Fruit fly (Drosophila melanogaster) whole organism, embryonic: ENCODE results near the gene Lcp65Ae.

Experiments used
- ATbp ChIP-seq: fragments of 200-800 bp; sonication (Bioruptor generic); optimal IDR thresholded peaks from 2 replicates; lab custom pipeline; 2017; ENCODE audit warnings: missing biosample characterization, mild to moderate bottlenecking, missing genetic modification characterization, missing genetic modification reagents
- CG10462 ChIP-seq: fragments of 200-800 bp; sonication (Bioruptor generic); optimal IDR thresholded peaks from 2 replicates; lab custom pipeline; 2016; ENCODE audit warnings: missing biosample characterization, missing genetic modification characterization
- CG12769 ChIP-seq: fragments of 200-800 bp; sonication (Bioruptor generic); optimal IDR thresholded peaks from 2 replicates; lab custom pipeline; 2019; ENCODE audit warnings: missing biosample characterization, mild to moderate bottlenecking, missing genetic modification characterization, moderate library complexity
- CG13123 ChIP-seq: fragments of 200-800 bp; sonication (Bioruptor generic); optimal IDR thresholded peaks from 2 replicates; lab custom pipeline; 2016; ENCODE audit warnings: missing biosample characterization, missing genetic modification characterization
- CG14667 ChIP-seq: fragments of 200-800 bp; sonication (Bioruptor generic); IDR thresholded peaks from 2 replicates; pipeline ENCODE4 v1.3.6; 2022; ENCODE audit warnings: missing biosample characterization, missing genetic modification characterization
- CG18619 ChIP-seq: fragments of 200-800 bp; sonication (Bioruptor generic); optimal IDR thresholded peaks from 3 replicates; lab custom pipeline; 2017; ENCODE audit warnings: missing biosample characterization, mild to moderate bottlenecking, missing genetic modification characterization
- CG2129 ChIP-seq: fragments of 200-800 bp; sonication (Bioruptor generic); IDR thresholded peaks from 2 replicates; pipeline ENCODE4 v1.3.6; 2022; ENCODE audit warnings: missing biosample characterization, missing genetic modification characterization; ENCODE audit not compliant: partially characterized antibody
- CG2199 ChIP-seq: fragments of 200-800 bp; sonication (Bioruptor generic); IDR thresholded peaks from 3 replicates; pipeline ENCODE4 v1.3.6; 2022; ENCODE audit warnings: missing biosample characterization, missing genetic modification characterization
- CG30020 ChIP-seq: fragments of 200-800 bp; optimal IDR thresholded peaks from 2 replicates; lab custom pipeline; 2019; ENCODE audit warnings: missing biosample characterization, mild to moderate bottlenecking, missing genetic modification characterization, moderate library complexity
- CG3065 ChIP-seq: fragments of 200-800 bp; sonication (Bioruptor generic); optimal IDR thresholded peaks from 2 replicates; lab custom pipeline; 2016; ENCODE audit warnings: missing biosample characterization, missing genetic modification characterization
- CG3163 ChIP-seq: fragments of 200-800 bp; sonication (Bioruptor generic); optimal IDR thresholded peaks from 3 replicates; lab custom pipeline; 2016; ENCODE audit warnings: missing biosample characterization, missing genetic modification characterization
- CG32772 ChIP-seq: fragments of 200-800 bp; sonication (Bioruptor generic); IDR thresholded peaks from 2 replicates; pipeline ENCODE4 v1.3.6; 2022; ENCODE audit warnings: missing biosample characterization, missing genetic modification characterization
- CG3838 ChIP-seq: fragments of 200-800 bp; sonication (Bioruptor generic); optimal IDR thresholded peaks from 3 replicates; lab custom pipeline; 2016; ENCODE audit warnings: missing biosample characterization, missing genetic modification characterization
- CG4404 ChIP-seq: fragments of 200-800 bp; sonication (Bioruptor generic); IDR thresholded peaks from 2 replicates; pipeline ENCODE4 v1.3.6; 2022; ENCODE audit warnings: missing biosample characterization, missing genetic modification characterization
- CG6254 ChIP-seq: fragments of 200-800 bp; sonication (Bioruptor generic); optimal IDR thresholded peaks from 3 replicates; lab custom pipeline; 2017; ENCODE audit warnings: mild to moderate bottlenecking, missing biosample characterization, missing genetic modification reagents, missing genetic modification characterization
- CG6791 ChIP-seq: fragments of 200-800 bp; sonication (Bioruptor generic); IDR thresholded peaks from 3 replicates; pipeline ENCODE4 v1.3.6; 2022; ENCODE audit warnings: missing biosample characterization, missing genetic modification characterization; ENCODE audit not compliant: partially characterized antibody
- CG8944 ChIP-seq: fragments of 200-800 bp; sonication (Bioruptor generic); optimal IDR thresholded peaks from 3 replicates; lab custom pipeline; 2016; ENCODE audit warnings: missing biosample characterization, missing genetic modification characterization
- Chrac-16 ChIP-seq: fragments of 200-800 bp; sonication (Bioruptor generic); optimal IDR thresholded peaks from 3 replicates; lab custom pipeline; 2016; ENCODE audit warnings: missing biosample characterization, missing genetic modification characterization
- CoRest ChIP-seq: fragments of 200-800 bp; sonication (Bioruptor generic); optimal IDR thresholded peaks from 3 replicates; lab custom pipeline; 2018; ENCODE audit warnings: missing biosample characterization, mild to moderate bottlenecking, missing genetic modification characterization, moderate library complexity
- HHEX ChIP-seq: fragments of 200-800 bp; sonication (Bioruptor generic); optimal IDR thresholded peaks from 3 replicates; lab custom pipeline; 2017; ENCODE audit warnings: missing biosample characterization, mild to moderate bottlenecking, missing genetic modification characterization, missing genetic modification reagents
- HmgZ ChIP-seq: fragments of 200-800 bp; sonication (Bioruptor generic); optimal IDR thresholded peaks from 2 replicates; lab custom pipeline; 2018; ENCODE audit warnings: missing biosample characterization, mild to moderate bottlenecking, missing genetic modification characterization
- Hr3 ChIP-seq: fragments of 200-800 bp; sonication (Bioruptor generic); optimal IDR thresholded peaks from 3 replicates; lab custom pipeline; 2016; ENCODE audit warnings: missing biosample characterization, missing genetic modification characterization
- Max ChIP-seq: fragments of 200-800 bp; sonication (Bioruptor generic); optimal IDR thresholded peaks from 2 replicates; lab custom pipeline; 2016; ENCODE audit warnings: missing biosample characterization, mild to moderate bottlenecking, missing genetic modification characterization
- Meics ChIP-seq: fragments of 200-800 bp; sonication (Bioruptor generic); optimal IDR thresholded peaks from 2 replicates; lab custom pipeline; 2017; ENCODE audit warnings: missing biosample characterization, mild to moderate bottlenecking, missing genetic modification characterization
- NC2α ChIP-seq: fragments of 200-800 bp; sonication (Bioruptor generic); optimal IDR thresholded peaks from 2 replicates; lab custom pipeline; 2016; ENCODE audit warnings: missing biosample characterization, missing genetic modification characterization
- Rfx ChIP-seq: fragments of 200-800 bp; sonication (Bioruptor generic); IDR thresholded peaks from 2 replicates; pipeline ENCODE4 v1.3.6; 2022; ENCODE audit warnings: missing biosample characterization, missing genetic modification characterization
- Rx ChIP-seq: fragments of 200-800 bp; sonication (Bioruptor generic); IDR thresholded peaks from 2 replicates; pipeline ENCODE4 v1.3.6; 2022; ENCODE audit warnings: missing biosample characterization, missing genetic modification characterization
- aop ChIP-seq: fragments of 200-800 bp; sonication (Bioruptor generic); IDR thresholded peaks from 2 replicates; pipeline ENCODE4 v1.3.6; 2022; ENCODE audit warnings: missing biosample characterization, missing genetic modification characterization
- ara ChIP-seq: fragments of 200-800 bp; sonication (Bioruptor generic); IDR thresholded peaks from 2 replicates; pipeline ENCODE4 v1.3.6; 2022; ENCODE audit warnings: missing biosample characterization, missing genetic modification characterization
- chn ChIP-seq: fragments of 200-800 bp; sonication (Bioruptor generic); optimal IDR thresholded peaks from 2 replicates; lab custom pipeline; 2016; ENCODE audit warnings: missing biosample characterization, missing genetic modification characterization
- fd64A ChIP-seq: fragments of 200-800 bp; sonication (Bioruptor generic); optimal IDR thresholded peaks from 3 replicates; lab custom pipeline; 2018; ENCODE audit warnings: missing biosample characterization, mild to moderate bottlenecking, missing genetic modification characterization
- hth ChIP-seq: fragments of >200 bp; optimal IDR thresholded peaks from 2 replicates; lab custom pipeline; 2017; ENCODE audit warnings: inconsistent platforms
- knrl ChIP-seq: fragments of 200-800 bp; sonication (Bioruptor generic); IDR thresholded peaks from 3 replicates; pipeline ENCODE4 v1.3.6; 2022; ENCODE audit warnings: missing biosample characterization, missing genetic modification characterization; ENCODE audit not compliant: partially characterized antibody
- lab ChIP-seq: fragments of 200-800 bp; sonication (Bioruptor generic); optimal IDR thresholded peaks from 3 replicates; lab custom pipeline; 2017; ENCODE audit warnings: missing biosample characterization, missing genetic modification characterization, mild to moderate bottlenecking, moderate library complexity, missing genetic modification reagents
- lilli ChIP-seq: fragments of 200-800 bp; sonication (Bioruptor generic); optimal IDR thresholded peaks from 3 replicates; lab custom pipeline; 2016; ENCODE audit warnings: missing biosample characterization, missing genetic modification characterization
- luna ChIP-seq: fragments of 200-800 bp; sonication (Bioruptor generic); optimal IDR thresholded peaks from 2 replicates; lab custom pipeline; 2016; ENCODE audit warnings: missing biosample characterization, missing genetic modification characterization
- mirr ChIP-seq: fragments of 200-800 bp; sonication (Bioruptor generic); optimal IDR thresholded peaks from 3 replicates; lab custom pipeline; 2018; ENCODE audit warnings: missing biosample characterization, mild to moderate bottlenecking, missing genetic modification characterization
- nerfin-1 ChIP-seq: fragments of 200-800 bp; sonication (Bioruptor generic); optimal IDR thresholded peaks from 3 replicates; lab custom pipeline; 2019; ENCODE audit warnings: missing biosample characterization, mild to moderate bottlenecking, missing genetic modification characterization, moderate library complexity
- nmo ChIP-seq: fragments of 200-800 bp; sonication (Bioruptor generic); optimal IDR thresholded peaks from 2 replicates; lab custom pipeline; 2018; ENCODE audit warnings: missing biosample characterization, mild to moderate bottlenecking, missing genetic modification characterization, moderate library complexity
- nom ChIP-seq: fragments of 200-800 bp; sonication (Bioruptor generic); optimal IDR thresholded peaks from 2 replicates; lab custom pipeline; 2017; ENCODE audit warnings: missing biosample characterization, missing genetic modification characterization, mild to moderate bottlenecking, moderate library complexity, missing genetic modification reagents
- org-1 ChIP-seq: fragments of 200-800 bp; sonication (Bioruptor generic); optimal IDR thresholded peaks from 2 replicates; lab custom pipeline; 2017; ENCODE audit warnings: missing biosample characterization, missing genetic modification characterization
- pan ChIP-seq, 4 experiments: fragments of >200 bp in 3 of 4; fragments of 200-800 bp in 1 of 4; sonication (Bioruptor generic) in 1 of 4; optimal IDR thresholded peaks in 3 of 4; IDR thresholded peaks in 1 of 4; 2 replicates each; pipeline versions ENCODE4 v1.3.6 to Lab custom; 2017 to 2022; ENCODE audit warnings: missing biosample characterization in 2 of 4, missing genetic modification characterization in 2 of 4, mixed read lengths in 1 of 4
- pb ChIP-seq: fragments of 200-800 bp; sonication (Bioruptor generic); optimal IDR thresholded peaks from 3 replicates; lab custom pipeline; 2016; ENCODE audit warnings: missing biosample characterization, missing genetic modification characterization
- ranshi ChIP-seq: fragments of 200-800 bp; sonication (Bioruptor generic); IDR thresholded peaks from 2 replicates; pipeline ENCODE4 v1.3.6; 2022; ENCODE audit warnings: missing biosample characterization, missing genetic modification characterization
- sob ChIP-seq: fragments of 200-800 bp; sonication (Bioruptor generic); IDR thresholded peaks from 2 replicates; pipeline ENCODE4 v1.3.6; 2022; ENCODE audit warnings: missing biosample characterization, missing genetic modification characterization
- sug ChIP-seq: fragments of 200-800 bp; optimal IDR thresholded peaks from 2 replicates; lab custom pipeline; 2019; ENCODE audit warnings: missing biosample characterization, mild to moderate bottlenecking, missing genetic modification characterization, moderate library complexity
- tgo ChIP-seq: fragments of 200-800 bp; sonication (Bioruptor generic); IDR thresholded peaks from 3 replicates; pipeline ENCODE4 v1.3.6; 2022; ENCODE audit warnings: missing biosample characterization, missing genetic modification characterization
- ttk ChIP-seq: fragments of 200-800 bp; sonication (Bioruptor generic); IDR thresholded peaks from 2 replicates; pipeline ENCODE4 v2.1.2; 2022; ENCODE audit warnings: missing biosample characterization, missing genetic modification characterization
- wdn ChIP-seq: fragments of 200-800 bp; sonication (Bioruptor generic); IDR thresholded peaks from 2 replicates; pipeline ENCODE4 v1.3.6; 2022; ENCODE audit warnings: missing biosample characterization, missing genetic modification characterization
- z ChIP-seq: fragments of 200-800 bp; sonication (Bioruptor generic); IDR thresholded peaks from 3 replicates; pipeline ENCODE4 v1.3.6; 2022; ENCODE audit warnings: missing biosample characterization, missing genetic modification characterization

The Lcp65Ae gene

dm6 chr3L:6184884-6185438 is 47.0 kb upstream of the Lcp65Ae start, which contains the start of the genes D19B and CG43293 (continued):
- TF ChIP-seq lab (peak; percentile 93), aop (GFP tag; lab: Robert Waterston, UW) (peak; percentile 77), CG2199 (GFP tag; lab: Robert Waterston, UW) (peak; percentile 82), chn (GFP tag; lab: Kevin White, UChicago) (peak; percentile 96), wdn (GFP tag; lab: Robert Waterston, UW) (peak; percentile 87), NC2α (peak; percentile 45), nom (GFP tag; lab: Kevin White, UChicago) (peak; percentile 80), CG13123 (GFP tag; lab: Kevin White, UChicago) (peak; percentile 72), pb (GFP tag; lab: Kevin White, UChicago) (peak; percentile 80), Rfx (GFP tag; lab: Robert Waterston, UW) (peak; percentile 97), nmo (GFP tag; lab: Kevin White, UChicago) (peak; percentile 78), CG6254 (GFP tag; lab: Kevin White, UChicago) (peak; percentile 77), pan (optimal IDR thresholded peaks at IDR 0.05; lab: Kevin White, UChicago) (peak in 1 of 2 experiments; percentile 36), pan (GFP tag; optimal IDR thresholded peaks at IDR 0.05 in 1 of 2, IDR thresholded peaks at IDR 0.05 in 1 of 2) (peak in 1 of 2 experiments; percentile 92), lilli (GFP tag; lab: Kevin White, UChicago) (peak; percentile 95), ara (GFP tag; lab: Robert Waterston, UW) (peak; percentile 88), CG8944 (GFP tag; lab: Kevin White, UChicago) (peak; percentile 88), ATbp (peak; percentile 76), ttk (GFP tag; lab: Robert Waterston, UW) (peak; percentile 67), knrl (peak; percentile 49), HHEX (GFP tag; lab: Kevin White, UChicago) (peak; percentile 84), Max (GFP tag; lab: Kevin White, UChicago) (peak; percentile 78), ranshi (GFP tag; lab: Robert Waterston, UW) (peak; percentile 90), Hr3 (GFP tag; lab: Kevin White, UChicago) (peak; percentile 89), CG14667 (peak; percentile 77), CG12769 (tag; lab: Kevin White, UChicago) (no peak), CG18619 (GFP tag; lab: Kevin White, UChicago) (peak; percentile 87), CoRest (tag; lab: Kevin White, UChicago) (peak; percentile 83), CG3163 (GFP tag; lab: Kevin White, UChicago) (peak; percentile 65), hth (lab: Kevin White, UChicago) (no peak), HmgZ (peak; percentile 92), CG4404 (GFP tag; lab: Robert Waterston, UW) (peak; percentile 73), Meics (GFP tag; lab: Kevin White, UChicago) (peak; percentile 90), sob (GFP tag; lab: Robert Waterston, UW) (peak; percentile 87), CG10462 (GFP tag; lab: Kevin White, UChicago) (peak; percentile 82), luna (peak; percentile 11), sug (tag; lab: Kevin White, UChicago) (peak; percentile 80), nerfin-1 (peak; percentile 58), CG6791 (GFP tag; lab: Robert Waterston, UW) (peak; percentile 59; the same call in 2 of the 3 replicates), tgo (GFP tag; lab: Robert Waterston, UW) (peak; percentile 92), CG3838 (GFP tag; lab: Kevin White, UChicago) (peak; percentile 71), z (GFP tag; lab: Robert Waterston, UW) (peak; percentile 68; the same call in 1 of the 3 replicates), CG30020 (tag; lab: Kevin White, UChicago) (peak; percentile 53), org-1 (GFP tag; lab: Kevin White, UChicago) (peak; percentile 63), fd64A (peak; percentile 64), mirr (GFP tag; lab: Kevin White, UChicago) (peak; percentile 79), CG32772 (peak; percentile 85), CG3065 (peak; percentile 90), CG2129 (GFP tag; lab: Robert Waterston, UW) (0 out of 2 replicates have a peak, but pooled peaks have one; percentile 15), Chrac-16 (peak; percentile 91), Rx (GFP tag; lab: Robert Waterston, UW) (peak; percentile 84)
